Worm (Caenorhabditis elegans): ENCODE measurements around the gene F18C5.5.
A peak's percentile ranks its signal among the peaks of the same experiment; 100 is the strongest.

ce11 chrII:6520103-6520502, 46.4 kb downstream of the F18C5.5 start:
- no peak for TF ChIP-seq mdl-1 (tag; optimal IDR thresholded peaks at IDR 0.05)
- no peak for TF ChIP-seq zag-1 (tag; optimal IDR thresholded peaks at IDR 0.05)
- no peak for TF ChIP-seq ZK546.5 (tag; optimal IDR thresholded peaks at IDR 0.05)
- TF ChIP-seq unc-130 (GFP tag; optimal IDR thresholded peaks at IDR 0.05) = no peak
- TF ChIP-seq ama-1 (optimal IDR thresholded peaks at IDR 0.05) = no peak
- no peak for TF ChIP-seq saeg-2 (GFP tag; IDR thresholded peaks at IDR 0.05)
- TF ChIP-seq dve-1 (tag; optimal IDR thresholded peaks at IDR 0.05; ENCODE audit: insufficient read depth) = peak; percentile 42
- TF ChIP-seq T20F7.1 (GFP tag; optimal IDR thresholded peaks at IDR 0.05) = no peak
- TF ChIP-seq F49E8.2 (tag; optimal IDR thresholded peaks at IDR 0.05; ENCODE audit: borderline replicate concordance) = no peak
- TF ChIP-seq dmd-8 (GFP tag; IDR thresholded peaks at IDR 0.05) = no peak
- no peak for TF ChIP-seq nhr-25 (tag; optimal IDR thresholded peaks at IDR 0.05; ENCODE audit: borderline replicate concordance, insufficient read depth)
- no peak for TF ChIP-seq mep-1 (tag; optimal IDR thresholded peaks at IDR 0.05)
- TF ChIP-seq mes-2 (tag; optimal IDR thresholded peaks at IDR 0.05; ENCODE audit: poor library complexity, severe bottlenecking) = peak; percentile 33
- TF ChIP-seq egl-27 (tag; optimal IDR thresholded peaks at IDR 0.05) = no peak
